Fruit fly (Drosophila melanogaster): Measurements from ENCODE around the gene neo.
A peak's percentile ranks its signal among the peaks of the same experiment; 100 is the strongest.

Gene neo

DNA sequence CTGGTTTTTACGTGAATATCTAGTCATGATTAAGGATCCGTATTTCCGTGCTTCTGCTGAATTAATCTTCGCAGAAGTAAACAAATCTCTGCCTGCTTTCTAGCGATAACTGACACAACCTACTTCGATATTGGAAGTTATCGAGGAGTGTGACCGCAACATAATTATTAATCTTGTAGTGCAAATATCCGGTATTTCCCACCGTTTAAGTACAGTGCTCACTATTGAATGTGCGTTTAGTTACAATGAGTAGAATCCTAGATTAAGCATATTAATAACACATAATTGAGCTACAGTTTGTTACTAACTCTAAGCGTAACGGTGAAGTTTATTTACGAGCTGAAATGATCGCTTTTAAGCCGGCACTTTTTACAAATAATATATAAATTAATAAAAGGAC lies 40.8 kb downstream of the neo start:
- TF ChIP-seq fu2 (GFP tag; optimal IDR thresholded peaks at IDR 0.05) (no peak), shn (GFP tag; optimal IDR thresholded peaks at IDR 0.05) (no peak), Hand (GFP tag; optimal IDR thresholded peaks at IDR 0.05) (no peak), sqz (GFP tag; optimal IDR thresholded peaks at IDR 0.05) (no peak), lola (GFP tag; optimal IDR thresholded peaks at IDR 0.05) (no peak), CG1602 (GFP tag; optimal IDR thresholded peaks at IDR 0.05) (peak; percentile 35), pita (GFP tag; optimal IDR thresholded peaks at IDR 0.05) (no peak), CG16863 (GFP tag; optimal IDR thresholded peaks at IDR 0.05) (no peak), sim (GFP tag; IDR thresholded peaks at IDR 0.05) (no peak), CG32532 (GFP tag; IDR thresholded peaks at IDR 0.05) (peak; percentile 69), Atf6 (GFP tag; IDR thresholded peaks at IDR 0.05) (no peak), CG2678 (tag; optimal IDR thresholded peaks at IDR 0.05) (no peak), CG10543 (GFP tag; optimal IDR thresholded peaks at IDR 0.05) (peak; percentile 42), MTF-1 (GFP tag; optimal IDR thresholded peaks at IDR 0.05; ENCODE audit: borderline replicate concordance) (peak; percentile 20), CG10565 (GFP tag; optimal IDR thresholded peaks at IDR 0.05) (no peak), tgo (GFP tag; IDR thresholded peaks at IDR 0.05) (peak; percentile 24; the same call in 1 of the 3 replicates), her (GFP tag; optimal IDR thresholded peaks at IDR 0.05) (no peak), CG1832 (GFP tag; optimal IDR thresholded peaks at IDR 0.05) (no peak), CG11504 (tag; optimal IDR thresholded peaks at IDR 0.05) (no peak), org-1 (GFP tag; optimal IDR thresholded peaks at IDR 0.05) (no peak), CTCF (GFP tag; optimal IDR thresholded peaks at IDR 0.05) (peak; percentile 31), Oli (tag; optimal IDR thresholded peaks at IDR 0.05) (no peak), CG6854 (GFP tag; optimal IDR thresholded peaks at IDR 0.05) (no peak), otp (GFP tag; IDR thresholded peaks at IDR 0.05) (no peak), jumu (GFP tag; optimal IDR thresholded peaks at IDR 0.05) (no peak), Lim3 (GFP tag; IDR thresholded peaks at IDR 0.05) (no peak), cato (GFP tag; optimal IDR thresholded peaks at IDR 0.05; ENCODE audit: borderline replicate concordance) (no peak), gt (GFP tag; IDR thresholded peaks at IDR 0.05) (no peak), CG16813 (GFP tag; IDR thresholded peaks at IDR 0.05; ENCODE audit: partially characterized antibody) (no peak), Med (GFP tag) (peak; percentile 94), CG7745 (tag; optimal IDR thresholded peaks at IDR 0.05) (no peak), br (optimal IDR thresholded peaks at IDR 0.05) (no peak), CG33557 (GFP tag; optimal IDR thresholded peaks at IDR 0.05) (no peak), Usf (GFP tag; optimal IDR thresholded peaks at IDR 0.05) (no peak), onecut (GFP tag; IDR thresholded peaks at IDR 0.05) (0 out of 2 replicates have a peak, but pooled peaks have one; percentile 10), CG18599 (GFP tag; optimal IDR thresholded peaks at IDR 0.05) (no peak), CG9932 (GFP tag; IDR thresholded peaks at IDR 0.05) (peak; percentile 59), CG15269 (tag; optimal IDR thresholded peaks at IDR 0.05) (no peak), CG17385 (GFP tag; optimal IDR thresholded peaks at IDR 0.05) (no peak), Six4 (GFP tag; optimal IDR thresholded peaks at IDR 0.05) (peak; percentile 8), CG9727 (GFP tag; optimal IDR thresholded peaks at IDR 0.05) (peak; percentile 3), stwl (tag; optimal IDR thresholded peaks at IDR 0.05) (peak; percentile 91), Fer3 (tag; optimal IDR thresholded peaks at IDR 0.05) (peak; percentile 67), CrebB (tag; optimal IDR thresholded peaks at IDR 0.05) (peak; percentile 53), Deaf1 (tag; optimal IDR thresholded peaks at IDR 0.05) (no peak), CG18476 (GFP tag; optimal IDR thresholded peaks at IDR 0.05) (peak; percentile 21), inv (GFP tag; IDR thresholded peaks at IDR 0.05; ENCODE audit: partially characterized antibody) (no peak), Xbp1 (GFP tag; optimal IDR thresholded peaks at IDR 0.05) (peak; percentile 59), CG6683 (GFP tag; optimal IDR thresholded peaks at IDR 0.05) (no peak), gsb-n (tag; optimal IDR thresholded peaks at IDR 0.05) (no peak), CG14050 (GFP tag; IDR thresholded peaks at IDR 0.05) (no peak), lab (GFP tag; optimal IDR thresholded peaks at IDR 0.05) (no peak)

All from whole organism, embryonic.